Fruit fly (Drosophila melanogaster) whole organism, prepupa: ENCODE results near the gene Mocs1.

ENCODE experiments used
- Blimp-1 ChIP-seq: fragments of 200-800 bp; sonication (Bioruptor generic); optimal IDR thresholded peaks from 3 replicates; lab custom pipeline; 2017; ENCODE audit warnings: missing biosample characterization, missing genetic modification characterization, mild to moderate bottlenecking, moderate library complexity, missing genetic modification reagents
- CG10669 ChIP-seq: fragments of 200-800 bp; sonication (Bioruptor generic); optimal IDR thresholded peaks from 3 replicates; lab custom pipeline; 2018; ENCODE audit warnings: missing biosample characterization, mild to moderate bottlenecking, missing genetic modification characterization, moderate library complexity
- CG11294 ChIP-seq: fragments of 200-800 bp; sonication (Bioruptor generic); IDR thresholded peaks from 2 replicates; pipeline ENCODE4 v1.3.6; 2022; ENCODE audit warnings: missing biosample characterization, missing genetic modification characterization
- CG15336 ChIP-seq: fragments of 200-800 bp; sonication (Bioruptor generic); IDR thresholded peaks from 2 replicates; pipeline ENCODE4 v1.3.6; 2022; ENCODE audit warnings: missing biosample characterization, missing genetic modification characterization
- CG1621 ChIP-seq: fragments of 200-800 bp; sonication (Bioruptor generic); optimal IDR thresholded peaks from 3 replicates; lab custom pipeline; 2018; ENCODE audit warnings: missing biosample characterization, mild to moderate bottlenecking, missing genetic modification characterization
- CG16779 ChIP-seq: fragments of 200-800 bp; sonication (Bioruptor generic); optimal IDR thresholded peaks from 3 replicates; lab custom pipeline; 2017; ENCODE audit warnings: missing biosample characterization, mild to moderate bottlenecking, missing genetic modification characterization
- CG3032 ChIP-seq: fragments of 200-800 bp; optimal IDR thresholded peaks from 2 replicates; lab custom pipeline; 2019; ENCODE audit warnings: missing biosample characterization, mild to moderate bottlenecking, missing genetic modification characterization, moderate library complexity
- CG34406 ChIP-seq: fragments of 200-800 bp; sonication (Bioruptor generic); optimal IDR thresholded peaks from 3 replicates; lab custom pipeline; 2016; ENCODE audit warnings: missing biosample characterization, missing genetic modification characterization
- CG6792 ChIP-seq: fragments of 200-800 bp; sonication (Bioruptor generic); optimal IDR thresholded peaks from 3 replicates; lab custom pipeline; 2016; ENCODE audit warnings: missing biosample characterization, missing genetic modification characterization
- CG6808 ChIP-seq: fragments of 200-800 bp; sonication (Bioruptor generic); optimal IDR thresholded peaks from 3 replicates; lab custom pipeline; 2017; ENCODE audit warnings: missing biosample characterization, missing genetic modification characterization, mild to moderate bottlenecking, moderate library complexity, missing genetic modification reagents
- CG6854 ChIP-seq: fragments of 200-800 bp; sonication (Bioruptor generic); optimal IDR thresholded peaks from 2 replicates; lab custom pipeline; 2017; ENCODE audit warnings: missing biosample characterization, mild to moderate bottlenecking, missing genetic modification characterization
- CG8119 ChIP-seq: fragments of 200-800 bp; sonication (Bioruptor generic); IDR thresholded peaks from 3 replicates; pipeline ENCODE4 v1.3.6; 2022; ENCODE audit warnings: missing biosample characterization, missing genetic modification characterization
- CG8632 ChIP-seq: fragments of 200-800 bp; sonication (Bioruptor generic); optimal IDR thresholded peaks from 3 replicates; lab custom pipeline; 2016; ENCODE audit warnings: missing biosample characterization, missing genetic modification characterization
- Eip75B ChIP-seq: fragments of 200-800 bp; sonication (Bioruptor generic); optimal IDR thresholded peaks from 3 replicates; lab custom pipeline; 2016; ENCODE audit warnings: missing biosample characterization, missing genetic modification characterization
- Eip78C ChIP-seq: fragments of 200-800 bp; sonication (Bioruptor generic); peaks from one replicate; lab custom pipeline; 2016; ENCODE audit warnings: missing biosample characterization, missing genetic modification characterization
- Gug ChIP-seq: fragments of 200-800 bp; sonication (Bioruptor generic); IDR thresholded peaks from 2 replicates; pipeline ENCODE4 v1.3.6; 2022; ENCODE audit warnings: missing biosample characterization, missing genetic modification characterization
- Hr38 ChIP-seq: sonication (Bioruptor generic); optimal IDR thresholded peaks from 2 replicates; lab custom pipeline; 2016; ENCODE audit warnings: missing biosample characterization, missing genetic modification characterization
- Hr39 ChIP-seq: fragments of 200-800 bp; sonication (Bioruptor generic); optimal IDR thresholded peaks from 2 replicates; lab custom pipeline; 2016; ENCODE audit warnings: missing biosample characterization, missing genetic modification characterization
- Hr4 ChIP-seq: fragments of 200-800 bp; sonication (Bioruptor generic); optimal IDR thresholded peaks from 3 replicates; lab custom pipeline; 2016; ENCODE audit warnings: missing biosample characterization, missing genetic modification characterization
- OdsH ChIP-seq: fragments of 200-800 bp; sonication (Bioruptor generic); optimal IDR thresholded peaks from 3 replicates; lab custom pipeline; 2016; ENCODE audit warnings: missing biosample characterization, missing genetic modification characterization
- Smox ChIP-seq: fragments of 200-800 bp; sonication (Bioruptor generic); optimal IDR thresholded peaks from 3 replicates; lab custom pipeline; 2016; ENCODE audit warnings: missing biosample characterization, missing genetic modification characterization
- Sox14 ChIP-seq: fragments of 200-800 bp; sonication (Bioruptor generic); optimal IDR thresholded peaks from 3 replicates; lab custom pipeline; 2016; ENCODE audit warnings: missing biosample characterization, missing genetic modification characterization
- acj6 ChIP-seq: fragments of 200-800 bp; sonication (Bioruptor generic); optimal IDR thresholded peaks from 3 replicates; lab custom pipeline; 2016; ENCODE audit warnings: missing biosample characterization, missing genetic modification characterization
- cyc ChIP-seq: fragments of 200-800 bp; sonication (Bioruptor generic); optimal IDR thresholded peaks from 3 replicates; lab custom pipeline; 2016; ENCODE audit warnings: missing biosample characterization, missing genetic modification characterization
- dsx ChIP-seq: fragments of 200-800 bp; optimal IDR thresholded peaks from 3 replicates; lab custom pipeline; 2019; ENCODE audit warnings: missing biosample characterization, mild to moderate bottlenecking, missing genetic modification characterization, moderate library complexity; ENCODE audit not compliant: poor library complexity, severe bottlenecking
- eg ChIP-seq: fragments of 200-800 bp; sonication (Bioruptor generic); IDR thresholded peaks from 3 replicates; pipeline ENCODE4 v1.3.6; 2022; ENCODE audit warnings: missing biosample characterization, missing genetic modification characterization
- esn ChIP-seq: fragments of 200-800 bp; sonication (Bioruptor generic); optimal IDR thresholded peaks from 2 replicates; lab custom pipeline; 2016; ENCODE audit warnings: missing biosample characterization, mild to moderate bottlenecking, missing genetic modification characterization, moderate library complexity
- fd59A ChIP-seq: fragments of 200-800 bp; sonication (Bioruptor generic); optimal IDR thresholded peaks from 2 replicates; lab custom pipeline; 2017; ENCODE audit warnings: missing biosample characterization, mild to moderate bottlenecking, missing genetic modification characterization, missing genetic modification reagents
- fd85E ChIP-seq: fragments of 200-800 bp; sonication (Bioruptor generic); optimal IDR thresholded peaks from 3 replicates; lab custom pipeline; 2016; ENCODE audit warnings: missing biosample characterization, missing genetic modification characterization
- fkh ChIP-seq: fragments of 200-800 bp; sonication (Bioruptor generic); optimal IDR thresholded peaks from 3 replicates; lab custom pipeline; 2017; ENCODE audit warnings: missing biosample characterization, mild to moderate bottlenecking, missing genetic modification characterization, moderate library complexity
- net ChIP-seq: fragments of 200-800 bp; sonication (Bioruptor generic); optimal IDR thresholded peaks from 3 replicates; lab custom pipeline; 2016; ENCODE audit warnings: missing biosample characterization, missing genetic modification characterization
- pdm3 ChIP-seq: fragments of 200-800 bp; sonication (Bioruptor generic); optimal IDR thresholded peaks from 3 replicates; lab custom pipeline; 2016; ENCODE audit warnings: missing biosample characterization, missing genetic modification characterization
- svp ChIP-seq: fragments of 200-800 bp; sonication (Bioruptor generic); peaks from one replicate; lab custom pipeline; 2016; ENCODE audit warnings: missing biosample characterization, missing genetic modification characterization
- vri ChIP-seq: fragments of 200-800 bp; sonication (Bioruptor generic); optimal IDR thresholded peaks from 3 replicates; lab custom pipeline; 2016; ENCODE audit warnings: missing biosample characterization, mild to moderate bottlenecking, missing genetic modification characterization

Mocs1 gene

DNA sequence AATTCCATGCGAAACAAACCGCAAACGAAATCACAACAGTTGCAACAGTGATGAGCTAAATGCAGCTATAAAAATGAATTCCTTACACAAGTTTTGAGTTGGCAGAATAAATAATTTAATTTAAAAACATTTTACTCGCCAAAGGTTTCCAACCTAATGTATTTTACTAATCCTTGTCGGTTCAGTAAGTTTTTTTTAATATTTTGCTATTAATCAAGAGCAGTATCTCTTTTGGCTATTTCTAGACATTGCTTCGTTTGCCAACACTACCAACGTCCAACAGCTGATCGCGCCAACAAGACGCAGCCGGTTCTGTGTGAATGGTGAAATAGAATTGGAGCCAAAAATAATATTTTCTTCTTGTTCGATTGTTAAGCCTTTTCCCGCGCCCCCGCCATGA is 5.6 kb upstream of the Mocs1 start, which contains the start of the genes CG32075, CG45101 and SuUR (continued):
- TF ChIP-seq net (GFP tag; lab: Kevin White, UChicago) (peak; percentile 73), CG11294 (peak; percentile 80; the same call in 1 of the 2 replicates), CG16779 (tag; lab: Kevin White, UChicago) (no peak), Smox (no peak), Eip75B (GFP tag; lab: Kevin White, UChicago) (peak; percentile 83), dsx (GFP tag; lab: Kevin White, UChicago) (peak; percentile 66), Hr4 (peak; percentile 88), pdm3 (GFP tag; lab: Kevin White, UChicago) (peak; percentile 90), OdsH (GFP tag; lab: Kevin White, UChicago) (peak; percentile 89), acj6 (GFP tag; lab: Kevin White, UChicago) (peak; percentile 88), Blimp-1 (GFP tag; lab: Kevin White, UChicago) (no peak), CG1621 (tag; lab: Kevin White, UChicago) (peak; percentile 21), CG8119 (GFP tag; lab: Robert Waterston, UW) (peak; percentile 60; the same call in 2 of the 3 replicates), CG15336 (GFP tag; lab: Robert Waterston, UW) (peak; percentile 75), vri (GFP tag; lab: Kevin White, UChicago) (peak; percentile 73), CG3032 (tag; lab: Kevin White, UChicago) (peak; percentile 78), Sox14 (GFP tag; lab: Kevin White, UChicago) (peak; percentile 89)

- TF ChIP-seq vri (GFP tag; lab: Kevin White, UChicago) = peak; percentile 82
- no peak for TF ChIP-seq CG6808
- TF ChIP-seq svp (GFP tag; lab: Kevin White, UChicago) = no peak
- TF ChIP-seq Hr38 = no peak
- TF ChIP-seq CG6792 (GFP tag; lab: Kevin White, UChicago) = no peak
- TF ChIP-seq fkh (GFP tag; lab: Kevin White, UChicago) = peak; percentile 10
- TF ChIP-seq CG6854 (GFP tag; lab: Kevin White, UChicago) = no peak
- TF ChIP-seq CG8632 (GFP tag; lab: Kevin White, UChicago) = no peak
- TF ChIP-seq Eip78C (GFP tag; lab: Kevin White, UChicago) = peak; percentile 16
Measured at dm6 chr3L:11065850-11066249, 4.5 kb upstream of the Mocs1 start.

dm6 chr3L:11069764-11070163 is 562 bp upstream of the Mocs1 start, which contains the start of gene CG6310:
CG6310 (minus strand) TSS chr3L:11069864.
- TF ChIP-seq esn (GFP tag; lab: Kevin White, UChicago) (peak; percentile 0), CG6854 (GFP tag; lab: Kevin White, UChicago) (no peak), eg (0 out of 3 replicates have a peak, but pooled peaks have one; percentile 8)
- TF ChIP-seq, all 60 proteins: peak for 2

- TF ChIP-seq fd85E (GFP tag; lab: Kevin White, UChicago) (no peak), CG11294 (no peak), CG34406 (no peak), fd59A (GFP tag; lab: Kevin White, UChicago) (no peak), cyc (GFP tag; lab: Kevin White, UChicago) (no peak), Gug (no peak), svp (GFP tag; lab: Kevin White, UChicago) (no peak), CG6854 (GFP tag; lab: Kevin White, UChicago) (no peak), Hr39 (GFP tag; lab: Kevin White, UChicago) (no peak), CG10669 (GFP tag; lab: Kevin White, UChicago) (no peak), CG8119 (GFP tag; lab: Robert Waterston, UW) (no peak), CG8632 (GFP tag; lab: Kevin White, UChicago) (no peak), eg (no peak)
- TF ChIP-seq, all 60 proteins: peak for 0
Measured at dm6 chr3L:11071057-11071456, 731 bp downstream of the Mocs1 start.
